Comparison of ENCODE assay signal across 4 worm cellular contexts in genomic region chrIII:13307107-13307506, ce11.
TF ChIP-seq lines count a peak whose summit lies in the region.

Gene klp-19 (minus strand): TSS chrIII:13307259.
Gene slc-36.1 (plus strand): TSS chrIII:13307502.

TF ChIP-seq in whole organism, L1 larva, 84 proteins besides CTCF, POLR2A, EP300 and RAD21 (continued from another document and continues in another):
- peak; percentile 41 for TF ChIP-seq lin-15B (tag; optimal IDR thresholded peaks at IDR 0.05; lab: Kevin White, UChicago)
- TF ChIP-seq nhr-76 (tag; optimal IDR thresholded peaks at IDR 0.05; lab: Kevin White, UChicago): no peak
- no peak for TF ChIP-seq hpl-2 (GFP tag; optimal IDR thresholded peaks at IDR 0.05; lab: Kevin White, UChicago)
- no peak for TF ChIP-seq sup-37 (GFP tag; optimal IDR thresholded peaks at IDR 0.05; lab: Kevin White, UChicago)
- no peak for TF ChIP-seq nhr-237 (tag; optimal IDR thresholded peaks at IDR 0.05; lab: Kevin White, UChicago)
- TF ChIP-seq C34B4.2 (tag; optimal IDR thresholded peaks at IDR 0.05; lab: Kevin White, UChicago): no peak
- TF ChIP-seq sox-4 (tag; optimal IDR thresholded peaks at IDR 0.05; lab: Kevin White, UChicago): no peak
- TF ChIP-seq ceh-88 (GFP tag; IDR thresholded peaks at IDR 0.05; lab: Robert Waterston, UW): no peak
- peak; percentile 67 for TF ChIP-seq nhr-71 (tag; optimal IDR thresholded peaks at IDR 0.05; lab: Kevin White, UChicago)
- no peak for TF ChIP-seq aha-1 (tag; optimal IDR thresholded peaks at IDR 0.05; lab: Kevin White, UChicago)
- TF ChIP-seq pag-3 (tag; optimal IDR thresholded peaks at IDR 0.05; lab: Kevin White, UChicago; ENCODE audit: borderline replicate concordance, insufficient read depth): peak; percentile 22
- TF ChIP-seq grh-1 (GFP tag; IDR thresholded peaks at IDR 0.05; lab: Robert Waterston, UW): no peak
- TF ChIP-seq mep-1 (tag; optimal IDR thresholded peaks at IDR 0.05; lab: Kevin White, UChicago): peak; percentile 74
- no peak for TF ChIP-seq nhr-11 (tag; optimal IDR thresholded peaks at IDR 0.05; lab: Kevin White, UChicago)
- TF ChIP-seq ama-1 (optimal IDR thresholded peaks at IDR 0.05; lab: Kevin White, UChicago): no peak
- TF ChIP-seq nhr-28 (tag; optimal IDR thresholded peaks at IDR 0.05; lab: Kevin White, UChicago): no peak
- TF ChIP-seq lin-13 (GFP tag; optimal IDR thresholded peaks at IDR 0.05; lab: Kevin White, UChicago): peak; percentile 12
- TF ChIP-seq nhr-20 (tag; optimal IDR thresholded peaks at IDR 0.05; lab: Kevin White, UChicago): peak; percentile 32
- TF ChIP-seq isw-1 (GFP tag; IDR thresholded peaks at IDR 0.05; lab: Robert Waterston, UW): peak; percentile 29
- no peak for TF ChIP-seq lin-39 (tag; optimal IDR thresholded peaks at IDR 0.05; lab: Kevin White, UChicago)
- no peak for TF ChIP-seq efl-3 (GFP tag; optimal IDR thresholded peaks at IDR 0.05; lab: Kevin White, UChicago)
- TF ChIP-seq unc-86 (tag; optimal IDR thresholded peaks at IDR 0.05; lab: Kevin White, UChicago): peak; percentile 42
- peak; percentile 35 for TF ChIP-seq tbx-2 (tag; optimal IDR thresholded peaks at IDR 0.05; lab: Kevin White, UChicago)
- TF ChIP-seq unc-130 (tag; optimal IDR thresholded peaks at IDR 0.05; lab: Kevin White, UChicago): peak; percentile 17
- TF ChIP-seq lin-35 (GFP tag; optimal IDR thresholded peaks at IDR 0.05; lab: Kevin White, UChicago): peak; percentile 86 to 87
- no peak for TF ChIP-seq hlh-4 (tag; optimal IDR thresholded peaks at IDR 0.05; lab: Kevin White, UChicago)
- TF ChIP-seq unc-62 (GFP tag; optimal IDR thresholded peaks at IDR 0.05; lab: Kevin White, UChicago): no peak
- TF ChIP-seq Y116A8C.19 (tag; optimal IDR thresholded peaks at IDR 0.05; lab: Kevin White, UChicago; ENCODE audit: borderline replicate concordance): no peak
- no peak for TF ChIP-seq unc-98 (GFP tag; IDR thresholded peaks at IDR 0.05; lab: Robert Waterston, UW)
- peak; percentile 42 for TF ChIP-seq dsc-1 (tag; optimal IDR thresholded peaks at IDR 0.05; lab: Kevin White, UChicago)
- peak; percentile 13 for TF ChIP-seq nhr-90 (tag; optimal IDR thresholded peaks at IDR 0.05; lab: Kevin White, UChicago; ENCODE audit: poor library complexity)
- no peak for TF ChIP-seq nhr-77 (tag; optimal IDR thresholded peaks at IDR 0.05; lab: Kevin White, UChicago)
- TF ChIP-seq aly-2 (tag; optimal IDR thresholded peaks at IDR 0.05; lab: Kevin White, UChicago): no peak
- TF ChIP-seq zag-1 (tag; optimal IDR thresholded peaks at IDR 0.05; lab: Kevin White, UChicago): no peak

TF ChIP-seq in whole organism, L2 larva, 48 proteins besides CTCF, POLR2A, EP300 and RAD21 (continued from another document):
- TF ChIP-seq nhr-6 (tag; optimal IDR thresholded peaks at IDR 0.05; lab: Kevin White, UChicago): no peak
- no peak for TF ChIP-seq sma-9 (GFP tag; optimal IDR thresholded peaks at IDR 0.05; lab: Kevin White, UChicago)
- TF ChIP-seq sma-9 (tag; optimal IDR thresholded peaks at IDR 0.05; lab: Kevin White, UChicago): no peak
- TF ChIP-seq crh-2 (tag; optimal IDR thresholded peaks at IDR 0.05; lab: Kevin White, UChicago): peak; percentile 19

TF ChIP-seq in whole organism, L4 larva, 104 proteins besides CTCF, POLR2A, EP300 and RAD21 (continued from another document):
- TF ChIP-seq arid-1 (GFP tag; conservative IDR thresholded peaks at IDR 0.05; lab: Robert Waterston, UW): 0 out of 2 replicates have a peak, but pooled peaks have one; percentile 32
- no peak for TF ChIP-seq daf-16 (GFP tag; optimal IDR thresholded peaks at IDR 0.05; lab: Kevin White, UChicago)
- peak; percentile 15 for TF ChIP-seq daf-16 (tag; optimal IDR thresholded peaks at IDR 0.05; lab: Kevin White, UChicago)
- TF ChIP-seq pha-4 (GFP tag; IDR thresholded peaks at IDR 0.05; lab: Robert Waterston, UW): no peak
- TF ChIP-seq pha-4 (tag; optimal IDR thresholded peaks at IDR 0.05; lab: Kevin White, UChicago): peak; percentile 0
- TF ChIP-seq rbr-2 (tag; optimal IDR thresholded peaks at IDR 0.05; lab: Kevin White, UChicago): peak; percentile 26
- no peak for TF ChIP-seq unc-62 (GFP tag; optimal IDR thresholded peaks at IDR 0.05 in 1 of 2; lab: Kevin White, UChicago)
- TF ChIP-seq unc-62 (tag; optimal IDR thresholded peaks at IDR 0.05; lab: Kevin White, UChicago): no peak

TF ChIP-seq in whole organism, young adult, 124 proteins besides CTCF, POLR2A, EP300 and RAD21 (continued from another document):
- peak; percentile 62 for TF ChIP-seq egrh-3 (GFP tag; IDR thresholded peaks at IDR 0.05; lab: Robert Waterston, UW)
- no peak for TF ChIP-seq nhr-120 (GFP tag; IDR thresholded peaks at IDR 0.05; lab: Robert Waterston, UW)
- no peak for TF ChIP-seq bed-1 (GFP tag; IDR thresholded peaks at IDR 0.05; lab: Robert Waterston, UW)
- no peak for TF ChIP-seq ceh-27 (GFP tag; optimal IDR thresholded peaks at IDR 0.05; lab: Kevin White, UChicago)
- TF ChIP-seq madf-6 (GFP tag; IDR thresholded peaks at IDR 0.05; lab: Robert Waterston, UW): peak; percentile 90
- no peak for TF ChIP-seq ama-1 (optimal IDR thresholded peaks at IDR 0.05; lab: Kevin White, UChicago)
- TF ChIP-seq ama-1 (GFP tag; optimal IDR thresholded peaks at IDR 0.05; lab: Kevin White, UChicago): no peak
- TF ChIP-seq snpc-3.4 (tag; optimal IDR thresholded peaks at IDR 0.05; lab: Kevin White, UChicago): peak; percentile 51
- TF ChIP-seq mcd-1 (GFP tag; IDR thresholded peaks at IDR 0.05; lab: Robert Waterston, UW): peak; percentile 62
- peak; percentile 84 for TF ChIP-seq dpl-1 (GFP tag; optimal IDR thresholded peaks at IDR 0.05; lab: Kevin White, UChicago)
- TF ChIP-seq ccch-3 (GFP tag; optimal IDR thresholded peaks at IDR 0.05; lab: Kevin White, UChicago): no peak
- TF ChIP-seq sptf-2 (GFP tag; optimal IDR thresholded peaks at IDR 0.05; lab: Kevin White, UChicago): no peak
- TF ChIP-seq F57C9.4 (tag; optimal IDR thresholded peaks at IDR 0.05; lab: Kevin White, UChicago): no peak
- TF ChIP-seq tbp1 (GFP tag; optimal IDR thresholded peaks at IDR 0.05; lab: Kevin White, UChicago): peak; percentile 11
- no peak for TF ChIP-seq ztf-28 (GFP tag; IDR thresholded peaks at IDR 0.05; lab: Robert Waterston, UW)
- peak; percentile 66 for TF ChIP-seq ceh-91 (GFP tag; IDR thresholded peaks at IDR 0.05; lab: Robert Waterston, UW)
- no peak for TF ChIP-seq lir-1 (GFP tag; conservative IDR thresholded peaks at IDR 0.05; lab: Robert Waterston, UW)
- no peak for TF ChIP-seq aptf-3 (GFP tag; IDR thresholded peaks at IDR 0.05; lab: Robert Waterston, UW)
- peak; percentile 78 for TF ChIP-seq F23B12.7 (tag; optimal IDR thresholded peaks at IDR 0.05; lab: Kevin White, UChicago; ENCODE audit: insufficient read depth)
- peak; percentile 60 for TF ChIP-seq xnd-1 (tag; optimal IDR thresholded peaks at IDR 0.05; lab: Kevin White, UChicago)
- no peak for TF ChIP-seq madf-10 (tag; optimal IDR thresholded peaks at IDR 0.05; lab: Kevin White, UChicago)
- peak in 1 of 3 experiments; percentile 44 for TF ChIP-seq lin-35 (GFP tag; optimal IDR thresholded peaks at IDR 0.05; lab: Kevin White, UChicago)
- peak; percentile 13; the same call in 1 of the 2 replicates for TF ChIP-seq hmg-1.2 (GFP tag; IDR thresholded peaks at IDR 0.05; lab: Robert Waterston, UW)
